Worm (Caenorhabditis elegans) whole organism, L3 larva: Measurements from ENCODE around the gene srx-9.

ENCODE experiments used
- ama-1 ChIP-seq: fragments of 150-350 bp; optimal IDR thresholded peaks from 2 replicates; lab custom pipeline; 2018
- ceh-82 ChIP-seq: fragments of 150-350 bp; optimal IDR thresholded peaks from 2 replicates; lab custom pipeline; 2014; ENCODE audit warnings: missing biosample characterization, missing genetic modification characterization
- fos-1 ChIP-seq: fragments of 150-350 bp; optimal IDR thresholded peaks from 2 replicates; lab custom pipeline; 2014; ENCODE audit warnings: missing biosample characterization, missing genetic modification characterization
- nfya-1 ChIP-seq: sonication (generic microtip); optimal IDR thresholded peaks from 2 replicates; lab custom pipeline; 2017; ENCODE audit warnings: missing genetic modification characterization, mild to moderate bottlenecking, missing compliant biosample characterization, antibody characterized with exemption, moderate library complexity; ENCODE audit not compliant: insufficient read depth
- nhr-76 ChIP-seq: fragments of 150-350 bp; sonication (generic microtip); optimal IDR thresholded peaks from 5 replicates; lab custom pipeline; 2014; ENCODE audit warnings: missing biosample characterization, missing genetic modification characterization
- skn-1 ChIP-seq: fragments of 150-350 bp; optimal IDR thresholded peaks from 2 replicates; lab custom pipeline; 2014; ENCODE audit warnings: missing biosample characterization, missing genetic modification characterization

- TF ChIP-seq ama-1 (lab: Kevin White, UChicago): peak; percentile 93
- TF ChIP-seq fos-1 (tag; lab: Kevin White, UChicago): no peak
- no peak for TF ChIP-seq nhr-76 (tag; lab: Kevin White, UChicago)
- TF ChIP-seq nfya-1: no peak
- TF ChIP-seq ceh-82 (tag; lab: Kevin White, UChicago): no peak
- TF ChIP-seq skn-1 (tag; lab: Kevin White, UChicago): no peak
Observed at ce11 chrV:7415780-7416428, 20.6 kb upstream of the srx-9 start, which contains the start of gene F18E3.13.
